Worm (Caenorhabditis elegans): Measurements from ENCODE around the gene clec-177.

The clec-177 gene

DNA sequence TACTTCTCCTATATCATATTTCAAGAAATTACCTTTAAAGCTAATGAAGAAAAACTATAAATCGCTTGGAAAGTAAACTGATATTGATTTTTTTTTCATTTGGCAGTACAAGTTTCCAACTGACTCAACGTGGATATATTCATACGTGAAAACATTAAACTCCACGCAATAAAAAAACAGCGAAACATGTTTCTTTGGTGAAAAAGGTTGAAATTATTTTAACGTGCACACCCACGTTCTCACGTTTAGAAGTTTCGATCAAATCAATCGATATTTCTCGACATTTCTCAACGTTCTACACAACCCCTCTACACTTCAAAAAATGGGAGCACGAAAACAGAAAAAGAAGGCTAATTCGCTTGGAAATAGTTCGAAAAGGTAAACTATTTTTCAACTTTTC is 42.6 kb downstream of the clec-177 start, which contains the start of the genes best-6 and C09B9.2:
best-6 (minus strand) TSS at position 101 of the 400 bp plus-strand sequence.
C09B9.2 (plus strand) TSS at position 314 of the 400 bp plus-strand sequence.
- no peak for TF ChIP-seq hlh-11 (tag; optimal IDR thresholded peaks at IDR 0.05)
- peak in 1 of 2 experiments; percentile 87 for TF ChIP-seq unc-62 (GFP tag; optimal IDR thresholded peaks at IDR 0.05 in 1 of 2)
- TF ChIP-seq unc-62 (tag; optimal IDR thresholded peaks at IDR 0.05) = no peak

DNA sequence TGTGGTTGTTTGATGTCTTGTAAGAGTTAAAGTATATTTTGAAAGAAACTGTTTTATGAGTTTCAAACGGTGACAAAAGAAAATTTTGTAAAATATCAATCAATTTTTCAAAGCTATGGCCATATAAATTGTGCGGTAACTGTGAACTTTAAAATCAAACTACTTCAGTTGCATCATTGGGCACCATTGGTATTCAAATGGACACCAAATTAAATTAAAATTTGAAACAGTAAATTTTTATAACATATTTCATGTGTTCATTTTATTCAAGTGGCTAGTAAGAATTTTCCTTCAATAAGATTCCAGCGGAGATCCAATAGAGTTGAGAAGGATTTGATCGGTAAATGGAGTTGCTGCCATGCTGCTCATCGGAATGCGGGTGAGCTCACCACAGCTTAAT is 45.0 kb downstream of the clec-177 start:
- TF ChIP-seq aha-1 (tag) = peak; percentile 90
- no peak for TF ChIP-seq tag-97 (GFP tag; IDR thresholded peaks at IDR 0.05)
- TF ChIP-seq mxl-2 (GFP tag; conservative IDR thresholded peaks at IDR 0.05) = no peak

DNA sequence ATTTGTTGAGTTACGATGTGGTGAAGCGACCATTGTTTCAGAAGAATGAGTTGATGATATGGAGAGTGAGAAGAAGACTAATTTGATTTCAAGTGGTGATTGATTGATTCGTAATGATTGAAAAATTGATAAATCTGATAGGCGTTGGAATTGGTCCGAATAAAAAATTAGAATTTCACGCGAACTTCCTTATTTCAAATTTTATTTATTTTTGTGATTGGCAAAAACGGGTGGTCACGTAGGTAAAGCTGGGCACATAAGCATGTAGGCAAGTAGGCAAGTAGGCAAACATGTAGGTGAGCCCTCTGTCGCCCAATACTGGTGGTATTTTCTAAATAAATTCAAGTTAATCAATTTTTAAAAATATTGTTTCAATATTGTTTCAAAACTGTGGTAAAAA is 46.9 kb downstream of the clec-177 start, which contains the start of gene C09B9.4:
C09B9.4 (minus strand) TSS at position 101 of the 400 bp plus-strand sequence.
- TF ChIP-seq ctbp-1 (GFP tag; IDR thresholded peaks at IDR 0.05) (no peak), nhr-76 (tag; optimal IDR thresholded peaks at IDR 0.05) (no peak), T26A8.4 (GFP tag; IDR thresholded peaks at IDR 0.05) (no peak), madf-9 (GFP tag; conservative IDR thresholded peaks at IDR 0.05) (no peak), saeg-2 (GFP tag; IDR thresholded peaks at IDR 0.05) (no peak), ZK337.2 (GFP tag; IDR thresholded peaks at IDR 0.05) (no peak), mep-1 (tag; optimal IDR thresholded peaks at IDR 0.05) (no peak), daf-8 (GFP tag; IDR thresholded peaks at IDR 0.05) (no peak), D1046.2 (GFP tag; IDR thresholded peaks at IDR 0.05) (no peak), fos-1 (tag; optimal IDR thresholded peaks at IDR 0.05) (no peak), lir-3 (tag; optimal IDR thresholded peaks at IDR 0.05) (no peak), ztf-11 (tag; optimal IDR thresholded peaks at IDR 0.05) (no peak), zfp-3 (GFP tag; conservative IDR thresholded peaks at IDR 0.05) (no peak), madf-5 (GFP tag; IDR thresholded peaks at IDR 0.05) (no peak), F44E2.7 (GFP tag; IDR thresholded peaks at IDR 0.05) (no peak)
